Fruit fly (Drosophila melanogaster): ENCODE results near the gene CG6833.

Gene CG6833

dm6 chr3L:14028485-14029384, 22.3 kb upstream of the CG6833 start, which contains the start of gene Ptip:
Gene Ptip (minus strand): TSS chr3L:14029121.
- no peak for TF ChIP-seq Clk (GFP tag; optimal IDR thresholded peaks at IDR 0.05)
- peak; percentile 30 for TF ChIP-seq cic (GFP tag; optimal IDR thresholded peaks at IDR 0.05)
- TF ChIP-seq CG14711 (tag; optimal IDR thresholded peaks at IDR 0.05), result peak; percentile 48
- TF ChIP-seq Crg-1 (GFP tag; optimal IDR thresholded peaks at IDR 0.05), result peak; percentile 37
- TF ChIP-seq Mnt (GFP tag; optimal IDR thresholded peaks at IDR 0.05), result peak; percentile 72
- peak; percentile 52 for TF ChIP-seq bab1 (GFP tag; optimal IDR thresholded peaks at IDR 0.05)
- TF ChIP-seq CG33017 (tag; optimal IDR thresholded peaks at IDR 0.05), result no peak
- peak; percentile 20 for TF ChIP-seq CG12768 (GFP tag; optimal IDR thresholded peaks at IDR 0.05)
- TF ChIP-seq CG5204 (GFP tag; optimal IDR thresholded peaks at IDR 0.05), result no peak
- peak; percentile 12 for TF ChIP-seq CG1620 (GFP tag; optimal IDR thresholded peaks at IDR 0.05)
- TF ChIP-seq CG7101 (tag; optimal IDR thresholded peaks at IDR 0.05), result peak; percentile 32
- peak; percentile 27 for TF ChIP-seq tj (GFP tag; optimal IDR thresholded peaks at IDR 0.05)

- TF ChIP-seq bab1 (GFP tag; optimal IDR thresholded peaks at IDR 0.05) (peak; percentile 36), Mnt (GFP tag; optimal IDR thresholded peaks at IDR 0.05) (peak; percentile 82), kay (GFP tag; ENCODE audit: borderline replicate concordance) (no peak), CG5204 (GFP tag; optimal IDR thresholded peaks at IDR 0.05) (no peak), CG11617 (GFP tag; optimal IDR thresholded peaks at IDR 0.05) (peak; percentile 79), CG1620 (GFP tag; optimal IDR thresholded peaks at IDR 0.05) (peak; percentile 52), CG7101 (tag; optimal IDR thresholded peaks at IDR 0.05) (peak; percentile 81), toe (GFP tag; optimal IDR thresholded peaks at IDR 0.05) (peak; percentile 84), CG14711 (tag; optimal IDR thresholded peaks at IDR 0.05) (peak; percentile 24), Hr96 (GFP tag; optimal IDR thresholded peaks at IDR 0.05) (peak; percentile 83), ovo (GFP tag; optimal IDR thresholded peaks at IDR 0.05) (peak; percentile 67), cnc (optimal IDR thresholded peaks at IDR 0.05) (no peak), CG7045 (GFP tag; optimal IDR thresholded peaks at IDR 0.05) (peak; percentile 80), tj (GFP tag; optimal IDR thresholded peaks at IDR 0.05) (peak; percentile 60), pad (GFP tag; optimal IDR thresholded peaks at IDR 0.05) (peak; percentile 96), CG12768 (GFP tag; optimal IDR thresholded peaks at IDR 0.05) (peak; percentile 81), Clk (GFP tag; optimal IDR thresholded peaks at IDR 0.05) (peak; percentile 63), cic (GFP tag; optimal IDR thresholded peaks at IDR 0.05) (peak; percentile 94), Crg-1 (GFP tag; optimal IDR thresholded peaks at IDR 0.05) (peak; percentile 62), CG33017 (tag; optimal IDR thresholded peaks at IDR 0.05) (peak; percentile 37)
Observed at dm6 chr3L:14031171-14032126, 19.6 kb upstream of the CG6833 start, which contains the start of the genes CG6650 and endos. Gene CG6650 (plus strand): TSS chr3L:14031450. Gene endos (minus strand): TSS chr3L:14031706.

dm6 chr3L:14034476-14034875, 16.5 kb upstream of the CG6833 start, which contains the start of gene CG6661:
Gene CG6661 (plus strand): TSS chr3L:14034776.
- TF ChIP-seq CG11617 (GFP tag; optimal IDR thresholded peaks at IDR 0.05) (no peak), Crg-1 (GFP tag; optimal IDR thresholded peaks at IDR 0.05) (no peak), Clk (GFP tag; optimal IDR thresholded peaks at IDR 0.05) (no peak), Hr96 (GFP tag; optimal IDR thresholded peaks at IDR 0.05) (no peak), CG7101 (tag; optimal IDR thresholded peaks at IDR 0.05) (no peak), CG7045 (GFP tag; optimal IDR thresholded peaks at IDR 0.05) (no peak), pad (GFP tag; optimal IDR thresholded peaks at IDR 0.05) (no peak), CG12768 (GFP tag; optimal IDR thresholded peaks at IDR 0.05) (no peak), cnc (optimal IDR thresholded peaks at IDR 0.05) (no peak), tj (GFP tag; optimal IDR thresholded peaks at IDR 0.05) (no peak), cic (GFP tag; optimal IDR thresholded peaks at IDR 0.05) (no peak), CG33017 (tag; optimal IDR thresholded peaks at IDR 0.05) (no peak), ovo (GFP tag; optimal IDR thresholded peaks at IDR 0.05) (no peak), Mnt (GFP tag; optimal IDR thresholded peaks at IDR 0.05) (no peak), bab1 (GFP tag; optimal IDR thresholded peaks at IDR 0.05) (no peak)

- peak; percentile 94 for TF ChIP-seq Mnt (GFP tag; optimal IDR thresholded peaks at IDR 0.05)
- peak; percentile 48 for TF ChIP-seq tj (GFP tag; optimal IDR thresholded peaks at IDR 0.05)
- peak; percentile 64 for TF ChIP-seq bab1 (GFP tag; optimal IDR thresholded peaks at IDR 0.05)
- no peak for TF ChIP-seq Hr96 (GFP tag; optimal IDR thresholded peaks at IDR 0.05)
- TF ChIP-seq CG12768 (GFP tag; optimal IDR thresholded peaks at IDR 0.05), result peak; percentile 36
- TF ChIP-seq CG5204 (GFP tag; optimal IDR thresholded peaks at IDR 0.05), result no peak
- TF ChIP-seq Crg-1 (GFP tag; optimal IDR thresholded peaks at IDR 0.05), result peak; percentile 43
- no peak for TF ChIP-seq toe (GFP tag; optimal IDR thresholded peaks at IDR 0.05)
- peak; percentile 66 for TF ChIP-seq CG11617 (GFP tag; optimal IDR thresholded peaks at IDR 0.05)
- peak; percentile 29 for TF ChIP-seq cic (GFP tag; optimal IDR thresholded peaks at IDR 0.05)
- TF ChIP-seq CG14711 (tag; optimal IDR thresholded peaks at IDR 0.05), result no peak
- TF ChIP-seq CG1620 (GFP tag; optimal IDR thresholded peaks at IDR 0.05), result peak; percentile 43
- TF ChIP-seq Clk (GFP tag; optimal IDR thresholded peaks at IDR 0.05), result no peak
- TF ChIP-seq CG7045 (GFP tag; optimal IDR thresholded peaks at IDR 0.05), result no peak
- TF ChIP-seq cnc (optimal IDR thresholded peaks at IDR 0.05), result no peak
- peak; percentile 96 for TF ChIP-seq kay (GFP tag; ENCODE audit: borderline replicate concordance)
- TF ChIP-seq CG33017 (tag; optimal IDR thresholded peaks at IDR 0.05), result peak; percentile 65
- peak; percentile 4 for TF ChIP-seq ovo (GFP tag; optimal IDR thresholded peaks at IDR 0.05)
- TF ChIP-seq pad (GFP tag; optimal IDR thresholded peaks at IDR 0.05), result peak; percentile 14
- TF ChIP-seq CG7101 (tag; optimal IDR thresholded peaks at IDR 0.05), result peak; percentile 48
Observed at dm6 chr3L:14036867-14037313, 14.1 kb upstream of the CG6833 start, which contains the start of gene Hsp110. Gene Hsp110 (plus strand): TSS chr3L:14037019.

All from whole organism, adult.